Fruit fly (Drosophila melanogaster) whole organism, embryonic: ENCODE data around the gene CG32708.

ENCODE experiments used
- Antp ChIP-seq: fragments of 200-800 bp; sonication (Bioruptor generic); optimal IDR thresholded peaks from 3 replicates; lab custom pipeline; 2016; ENCODE audit warnings: missing biosample characterization, missing genetic modification characterization
- B-H2 ChIP-seq: fragments of 200-800 bp; sonication (Bioruptor generic); optimal IDR thresholded peaks from 2 replicates; lab custom pipeline; 2018; ENCODE audit warnings: missing biosample characterization, mild to moderate bottlenecking, missing genetic modification characterization
- CG12942 ChIP-seq: fragments of 200-800 bp; sonication (Bioruptor generic); optimal IDR thresholded peaks from 3 replicates; lab custom pipeline; 2016; ENCODE audit warnings: missing biosample characterization, missing genetic modification characterization
- CG13123 ChIP-seq: fragments of 200-800 bp; sonication (Bioruptor generic); optimal IDR thresholded peaks from 2 replicates; lab custom pipeline; 2016; ENCODE audit warnings: missing biosample characterization, missing genetic modification characterization
- CG13287 ChIP-seq: fragments of 200-800 bp; sonication (Bioruptor generic); IDR thresholded peaks from 2 replicates; pipeline ENCODE4 v1.3.6; 2022; ENCODE audit warnings: missing biosample characterization, missing genetic modification characterization; ENCODE audit not compliant: partially characterized antibody
- CG13894 ChIP-seq: fragments of 200-800 bp; sonication (Bioruptor generic); optimal IDR thresholded peaks from 3 replicates; lab custom pipeline; 2018; ENCODE audit warnings: missing biosample characterization, mild to moderate bottlenecking, missing genetic modification characterization, moderate library complexity
- CG15073 ChIP-seq: fragments of 200-800 bp; sonication (Bioruptor generic); optimal IDR thresholded peaks from 2 replicates; lab custom pipeline; 2016; ENCODE audit warnings: missing biosample characterization, missing genetic modification characterization
- CG15269 ChIP-seq: fragments of 200-800 bp; sonication (Bioruptor generic); optimal IDR thresholded peaks from 2 replicates; lab custom pipeline; 2018; ENCODE audit warnings: missing biosample characterization, mild to moderate bottlenecking, missing genetic modification characterization, moderate library complexity
- CG17361 ChIP-seq: fragments of 200-800 bp; sonication (Bioruptor generic); IDR thresholded peaks from 3 replicates; pipeline ENCODE4 v1.3.6; 2022; ENCODE audit warnings: missing biosample characterization, missing genetic modification characterization
- CG17568 ChIP-seq: fragments of 200-800 bp; sonication (Bioruptor generic); optimal IDR thresholded peaks from 2 replicates; lab custom pipeline; 2018; ENCODE audit warnings: missing biosample characterization, mild to moderate bottlenecking, missing genetic modification characterization, moderate library complexity
- CG18599 ChIP-seq: fragments of 200-800 bp; sonication (Bioruptor generic); optimal IDR thresholded peaks from 3 replicates; lab custom pipeline; 2017; ENCODE audit warnings: missing biosample characterization, missing genetic modification characterization, mild to moderate bottlenecking, moderate library complexity, missing genetic modification reagents
- CG18619 ChIP-seq: fragments of 200-800 bp; sonication (Bioruptor generic); optimal IDR thresholded peaks from 3 replicates; lab custom pipeline; 2017; ENCODE audit warnings: missing biosample characterization, mild to moderate bottlenecking, missing genetic modification characterization
- CG18764 ChIP-seq: fragments of 200-800 bp; sonication (Bioruptor generic); optimal IDR thresholded peaks from 3 replicates; lab custom pipeline; 2016; ENCODE audit warnings: missing biosample characterization, missing genetic modification characterization
- CG2199 ChIP-seq: fragments of 200-800 bp; sonication (Bioruptor generic); IDR thresholded peaks from 3 replicates; pipeline ENCODE4 v1.3.6; 2022; ENCODE audit warnings: missing biosample characterization, missing genetic modification characterization
- CG3163 ChIP-seq: fragments of 200-800 bp; sonication (Bioruptor generic); optimal IDR thresholded peaks from 3 replicates; lab custom pipeline; 2016; ENCODE audit warnings: missing biosample characterization, missing genetic modification characterization
- CG32767 ChIP-seq: fragments of 200-800 bp; sonication (Bioruptor generic); IDR thresholded peaks from 2 replicates; pipeline ENCODE4 v1.3.6; 2022; ENCODE audit warnings: missing biosample characterization, missing genetic modification characterization
- CG4404 ChIP-seq: fragments of 200-800 bp; sonication (Bioruptor generic); IDR thresholded peaks from 2 replicates; pipeline ENCODE4 v1.3.6; 2022; ENCODE audit warnings: missing biosample characterization, missing genetic modification characterization
- CG4424 ChIP-seq: fragments of 200-800 bp; sonication (Bioruptor generic); optimal IDR thresholded peaks from 3 replicates; lab custom pipeline; 2016; ENCODE audit warnings: missing biosample characterization, missing genetic modification characterization
- CG6683 ChIP-seq: fragments of 200-800 bp; sonication (Bioruptor generic); optimal IDR thresholded peaks from 2 replicates; lab custom pipeline; 2017; ENCODE audit warnings: missing biosample characterization, mild to moderate bottlenecking, missing genetic modification characterization, missing genetic modification reagents
- CG6813 ChIP-seq: fragments of 200-800 bp; sonication (Bioruptor generic); optimal IDR thresholded peaks from 2 replicates; lab custom pipeline; 2017; ENCODE audit warnings: missing biosample characterization, missing genetic modification characterization, mild to moderate bottlenecking, moderate library complexity, missing genetic modification reagents
- CG7357 ChIP-seq: fragments of 200-800 bp; sonication (Bioruptor generic); IDR thresholded peaks from 3 replicates; pipeline ENCODE4 v1.3.6; 2022; ENCODE audit warnings: missing biosample characterization, missing genetic modification characterization
- CG8944 ChIP-seq: fragments of 200-800 bp; sonication (Bioruptor generic); optimal IDR thresholded peaks from 3 replicates; lab custom pipeline; 2016; ENCODE audit warnings: missing biosample characterization, missing genetic modification characterization
- CG9437 ChIP-seq: fragments of 200-800 bp; sonication (Bioruptor generic); optimal IDR thresholded peaks from 2 replicates; lab custom pipeline; 2018; ENCODE audit warnings: missing biosample characterization, mild to moderate bottlenecking, missing genetic modification characterization
- Dad ChIP-seq: fragments of 200-800 bp; sonication (Bioruptor generic); optimal IDR thresholded peaks from 3 replicates; lab custom pipeline; 2016; ENCODE audit warnings: missing biosample characterization, missing genetic modification characterization
- Dip3 ChIP-seq: fragments of 200-800 bp; sonication (Bioruptor generic); optimal IDR thresholded peaks from 3 replicates; lab custom pipeline; 2016; ENCODE audit warnings: missing biosample characterization, missing genetic modification characterization
- Dp ChIP-seq: fragments of 200-800 bp; sonication (Bioruptor generic); optimal IDR thresholded peaks from 2 replicates; lab custom pipeline; 2018; ENCODE audit warnings: missing biosample characterization, mild to moderate bottlenecking, missing genetic modification characterization, moderate library complexity
- H15 ChIP-seq: fragments of 200-800 bp; sonication (Bioruptor generic); IDR thresholded peaks from 3 replicates; pipeline ENCODE4 v1.3.6; 2022; ENCODE audit warnings: missing biosample characterization, missing genetic modification characterization
- Hmr ChIP-seq: fragments of 200-800 bp; sonication (Bioruptor generic); optimal IDR thresholded peaks from 3 replicates; lab custom pipeline; 2017; ENCODE audit warnings: mild to moderate bottlenecking, missing biosample characterization, missing genetic modification reagents, missing genetic modification characterization
- Hmx ChIP-seq: fragments of 200-800 bp; sonication (Bioruptor generic); optimal IDR thresholded peaks from 2 replicates; lab custom pipeline; 2016; ENCODE audit warnings: missing biosample characterization, missing genetic modification characterization
- Hsf ChIP-seq: fragments of 200-800 bp; sonication (Bioruptor generic); optimal IDR thresholded peaks from 3 replicates; lab custom pipeline; 2016; ENCODE audit warnings: missing biosample characterization, missing genetic modification characterization
- Ptx1 ChIP-seq: fragments of 200-800 bp; sonication (Bioruptor generic); IDR thresholded peaks from 2 replicates; pipeline ENCODE4 v1.3.6; 2022; ENCODE audit warnings: missing biosample characterization, missing genetic modification characterization
- Rfx ChIP-seq: fragments of 200-800 bp; sonication (Bioruptor generic); IDR thresholded peaks from 2 replicates; pipeline ENCODE4 v1.3.6; 2022; ENCODE audit warnings: missing biosample characterization, missing genetic modification characterization
- Sox100B ChIP-seq: fragments of 200-800 bp; sonication (Bioruptor generic); optimal IDR thresholded peaks from 3 replicates; lab custom pipeline; 2018; ENCODE audit warnings: missing biosample characterization, mild to moderate bottlenecking, missing genetic modification characterization
- Tbp ChIP-seq: fragments of >200 bp; optimal IDR thresholded peaks from 2 replicates; lab custom pipeline; 2018; ENCODE audit warnings: missing biosample characterization, missing genetic modification characterization
- YL-1 ChIP-seq: fragments of 200-800 bp; sonication (Bioruptor generic); optimal IDR thresholded peaks from 3 replicates; lab custom pipeline; 2017; ENCODE audit warnings: missing biosample characterization, mild to moderate bottlenecking, missing genetic modification characterization
- chif ChIP-seq, 2 experiments: fragments of 200-800 bp; sonication (Bioruptor generic); optimal IDR thresholded peaks; 3 replicates each; lab custom pipeline; 2016; ENCODE audit warnings: missing biosample characterization in 2 of 2, missing genetic modification characterization in 2 of 2
- danr ChIP-seq: fragments of 200-800 bp; sonication (Bioruptor generic); IDR thresholded peaks from 2 replicates; pipeline ENCODE4 v1.3.6; 2022; ENCODE audit warnings: missing biosample characterization, missing genetic modification characterization
- dmrt99B ChIP-seq: fragments of 200-800 bp; sonication (Bioruptor generic); optimal IDR thresholded peaks from 2 replicates; lab custom pipeline; 2018; ENCODE audit warnings: missing biosample characterization, mild to moderate bottlenecking, missing genetic modification characterization, moderate library complexity
- eve ChIP-seq, 2 experiments: fragments of >200 bp; optimal IDR thresholded peaks; 2 replicates each; lab custom pipeline; 2017; ENCODE audit warnings: missing biosample characterization in 2 of 2, missing genetic modification characterization in 2 of 2
- mam ChIP-seq: fragments of 200-800 bp; sonication (Bioruptor generic); optimal IDR thresholded peaks from 3 replicates; lab custom pipeline; 2016; ENCODE audit warnings: missing biosample characterization, missing genetic modification characterization
- mld ChIP-seq: fragments of 200-800 bp; sonication (Bioruptor generic); IDR thresholded peaks from 3 replicates; pipeline ENCODE4 v1.3.6; 2022; ENCODE audit warnings: missing biosample characterization, missing genetic modification characterization; ENCODE audit not compliant: partially characterized antibody
- peb ChIP-seq: fragments of 200-800 bp; sonication (Bioruptor generic); IDR thresholded peaks from 2 replicates; pipeline ENCODE4 v1.3.6; 2022; ENCODE audit warnings: missing biosample characterization, missing genetic modification characterization
- prd ChIP-seq, 3 experiments: fragments of >200 bp in 2 of 3; fragments of 200-800 bp in 1 of 3; sonication (Bioruptor generic) in 1 of 3; optimal IDR thresholded peaks in 2 of 3; IDR thresholded peaks in 1 of 3; 2 replicates in 2 of 3; 3 replicates in 1 of 3; pipeline versions ENCODE4 v1.3.6 to Lab custom; 2017 to 2022; ENCODE audit warnings: missing biosample characterization in 1 of 3, missing genetic modification characterization in 1 of 3
- pzg ChIP-seq: fragments of 200-800 bp; sonication (Bioruptor generic); optimal IDR thresholded peaks from 3 replicates; lab custom pipeline; 2018; ENCODE audit warnings: missing biosample characterization, mild to moderate bottlenecking, missing genetic modification characterization, moderate library complexity
- slp2 ChIP-seq: fragments of 200-800 bp; sonication (Bioruptor generic); optimal IDR thresholded peaks from 2 replicates; lab custom pipeline; 2016; ENCODE audit warnings: missing biosample characterization, missing genetic modification characterization
- sqz ChIP-seq: fragments of 200-800 bp; sonication (Bioruptor generic); optimal IDR thresholded peaks from 3 replicates; lab custom pipeline; 2018; ENCODE audit warnings: missing biosample characterization, mild to moderate bottlenecking, missing genetic modification characterization
- ssp ChIP-seq: fragments of 200-800 bp; sonication (Bioruptor generic); IDR thresholded peaks from 2 replicates; pipeline ENCODE4 v1.3.6; 2022; ENCODE audit warnings: missing biosample characterization, missing genetic modification characterization
- tin ChIP-seq: fragments of 200-800 bp; sonication (Bioruptor generic); optimal IDR thresholded peaks from 3 replicates; lab custom pipeline; 2016; ENCODE audit warnings: missing biosample characterization, missing genetic modification characterization
- zf30C ChIP-seq: fragments of 200-800 bp; sonication (Bioruptor generic); optimal IDR thresholded peaks from 3 replicates; lab custom pipeline; 2018; ENCODE audit warnings: missing biosample characterization, mild to moderate bottlenecking, missing genetic modification characterization

The CG32708 gene

DNA sequence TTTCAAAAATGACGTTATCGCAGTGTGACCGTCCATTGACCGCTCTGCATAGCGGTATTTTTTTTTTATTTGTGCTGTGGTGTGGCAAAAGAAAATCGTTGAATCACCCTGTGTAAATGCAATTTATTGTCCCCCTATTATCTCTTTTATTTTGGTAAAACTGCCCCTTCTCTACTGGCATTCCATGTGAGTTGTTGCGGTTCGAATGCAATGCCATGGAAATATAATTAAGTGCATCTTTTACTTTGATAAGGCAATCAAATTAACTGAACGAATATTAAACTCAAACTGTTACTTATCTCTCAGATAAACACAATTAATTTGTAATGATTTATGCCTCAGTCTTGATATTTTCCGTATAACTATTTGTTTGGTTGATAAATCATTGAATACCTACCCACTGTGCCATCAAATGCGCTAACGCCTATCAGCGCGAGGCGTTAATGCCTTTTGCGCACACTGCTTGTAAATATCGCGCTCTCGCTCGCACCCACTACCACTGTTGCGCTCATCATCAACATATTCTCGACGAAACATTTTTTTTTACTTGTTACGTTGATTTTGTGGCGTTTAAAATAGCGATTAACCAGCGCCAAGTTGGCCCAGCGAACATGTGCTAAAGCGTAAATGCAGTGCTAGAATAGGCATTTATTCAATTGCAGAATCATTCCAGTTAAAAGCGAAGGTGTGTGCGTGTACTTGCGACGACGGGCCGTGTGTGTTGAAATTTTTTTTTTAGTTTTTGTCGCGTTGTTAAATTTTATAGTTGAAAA is 23.5 kb downstream of the CG32708 start (continued):
- TF ChIP-seq CG32767 (GFP tag; lab: Robert Waterston, UW) (no peak), peb (GFP tag; lab: Robert Waterston, UW) (peak; percentile 29; the same call in 1 of the 2 replicates), dmrt99B (tag; lab: Kevin White, UChicago) (no peak), CG13287 (GFP tag; lab: Robert Waterston, UW) (no peak), CG17361 (peak; percentile 77), Dad (GFP tag; lab: Kevin White, UChicago) (peak; percentile 36), CG4404 (GFP tag; lab: Robert Waterston, UW) (peak; percentile 45), prd (optimal IDR thresholded peaks at IDR 0.05; lab: Kevin White, UChicago) (no peak), prd (GFP tag; IDR thresholded peaks at IDR 0.05; lab: Robert Waterston, UW) (peak; percentile 60; the same call in 1 of the 3 replicates), tin (peak; percentile 60), Hmx (GFP tag; lab: Kevin White, UChicago) (no peak), eve (GFP tag; optimal IDR thresholded peaks at IDR 0.05; lab: Kevin White, UChicago) (no peak), mam (GFP tag; lab: Kevin White, UChicago) (peak; percentile 55), CG7357 (GFP tag; lab: Robert Waterston, UW) (no peak), pzg (GFP tag; lab: Kevin White, UChicago) (peak; percentile 52), CG18764 (GFP tag; lab: Kevin White, UChicago) (no peak), YL-1 (GFP tag; lab: Kevin White, UChicago) (peak; percentile 32), sqz (GFP tag; lab: Kevin White, UChicago) (peak; percentile 28), CG3163 (GFP tag; lab: Kevin White, UChicago) (no peak), B-H2 (GFP tag; lab: Kevin White, UChicago) (no peak), Dp (GFP tag; lab: Kevin White, UChicago) (peak; percentile 53), H15 (GFP tag; lab: Robert Waterston, UW) (no peak), CG13894 (no peak), Sox100B (GFP tag; lab: Kevin White, UChicago) (peak; percentile 38), CG6813 (GFP tag; lab: Kevin White, UChicago) (no peak), slp2 (GFP tag; lab: Kevin White, UChicago) (no peak), chif (GFP tag; optimal IDR thresholded peaks at IDR 0.05; lab: Kevin White, UChicago) (peak; percentile 52 to 66), CG6683 (GFP tag; lab: Kevin White, UChicago) (no peak), mld (GFP tag; lab: Robert Waterston, UW) (no peak), Dip3 (GFP tag; lab: Kevin White, UChicago) (peak; percentile 61), Tbp (GFP tag; lab: Kevin White, UChicago) (no peak), ssp (peak; percentile 46; the same call in 1 of the 2 replicates), CG12942 (peak; percentile 21), CG2199 (GFP tag; lab: Robert Waterston, UW) (no peak), Hmr (GFP tag; lab: Kevin White, UChicago) (peak; percentile 39), zf30C (GFP tag; lab: Kevin White, UChicago) (no peak), CG18619 (GFP tag; lab: Kevin White, UChicago) (peak; percentile 48), CG15073 (GFP tag; lab: Kevin White, UChicago) (no peak), CG9437 (peak; percentile 61), danr (GFP tag; lab: Robert Waterston, UW) (peak; percentile 43; the same call in 1 of the 2 replicates), CG17568 (GFP tag; lab: Kevin White, UChicago) (peak; percentile 21), CG4424 (GFP tag; lab: Kevin White, UChicago) (peak; percentile 66), Antp (GFP tag; lab: Kevin White, UChicago) (peak; percentile 47), CG13123 (GFP tag; lab: Kevin White, UChicago) (no peak), CG18599 (GFP tag; lab: Kevin White, UChicago) (peak; percentile 38), CG8944 (GFP tag; lab: Kevin White, UChicago) (peak; percentile 55), Hsf (peak; percentile 69), Rfx (GFP tag; lab: Robert Waterston, UW) (peak; percentile 42), CG15269 (tag; lab: Kevin White, UChicago) (no peak), Ptx1 (GFP tag; lab: Robert Waterston, UW) (peak; percentile 24; the same call in 1 of the 2 replicates)
